Fruit fly (Drosophila melanogaster) whole organism, pupa: ENCODE data around the gene CG8142.

ENCODE experiments used
- CG15710 ChIP-seq: fragments of 200-800 bp; sonication (Bioruptor generic); optimal IDR thresholded peaks from 2 replicates; lab custom pipeline; 2018; ENCODE audit warnings: missing biosample characterization, mild to moderate bottlenecking, missing genetic modification characterization, moderate library complexity
- CG17806 ChIP-seq: fragments of 200-800 bp; sonication (Bioruptor generic); optimal IDR thresholded peaks from 2 replicates; lab custom pipeline; 2018; ENCODE audit warnings: missing biosample characterization, mild to moderate bottlenecking, missing genetic modification characterization, moderate library complexity
- CG32121 ChIP-seq: fragments of 200-800 bp; sonication (Bioruptor generic); IDR thresholded peaks from 2 replicates; pipeline ENCODE4 v1.3.6; 2022; ENCODE audit warnings: missing biosample characterization, missing genetic modification characterization
- D1 ChIP-seq: fragments of 200-800 bp; sonication (Bioruptor generic); optimal IDR thresholded peaks from 2 replicates; lab custom pipeline; 2018; ENCODE audit warnings: missing biosample characterization, mild to moderate bottlenecking, missing genetic modification characterization, moderate library complexity
- EcR ChIP-seq: fragments of 200-800 bp; sonication (Bioruptor generic); optimal IDR thresholded peaks from 3 replicates; lab custom pipeline; 2019; ENCODE audit warnings: missing biosample characterization, missing genetic modification characterization, mild to moderate bottlenecking, moderate library complexity, missing genetic modification reagents
- gl ChIP-seq: fragments of 200-800 bp; sonication (Bioruptor generic); optimal IDR thresholded peaks from 2 replicates; lab custom pipeline; 2018; ENCODE audit warnings: missing biosample characterization, mild to moderate bottlenecking, missing genetic modification characterization

DNA sequence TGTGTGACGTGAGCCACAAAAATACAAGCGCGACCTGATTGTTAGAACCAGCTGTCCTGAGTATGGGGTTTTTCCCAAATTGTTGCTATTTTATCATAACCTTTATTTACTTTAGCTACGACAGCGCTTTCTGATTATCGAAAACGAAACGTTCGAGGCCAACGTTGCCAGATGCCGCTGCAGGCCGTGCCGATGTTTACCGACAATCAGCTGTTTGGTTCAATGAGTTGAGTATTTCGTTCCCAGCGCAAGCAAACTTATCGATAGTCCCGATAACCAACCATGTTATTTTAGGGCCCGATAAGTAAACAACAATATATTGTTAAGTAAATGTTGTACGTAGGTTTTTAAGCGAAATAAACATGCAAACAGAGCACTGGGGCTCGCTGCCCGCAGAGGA, 5.7 kb upstream of the CG8142 start, which contains the start of the genes CG15814 and Spt7:
- TF ChIP-seq gl (no peak), EcR (GFP tag; lab: Kevin White, UChicago) (peak; percentile 7), CG15710 (tag; lab: Kevin White, UChicago) (no peak), D1 (tag; lab: Kevin White, UChicago) (no peak), CG17806 (tag; lab: Kevin White, UChicago) (no peak), CG32121 (GFP tag; lab: Robert Waterston, UW) (no peak)
